Fruit fly (Drosophila melanogaster) whole organism, embryonic: ENCODE results near the gene ND-SGDH.

Experiments used
- Abd-B ChIP-seq: fragments of 200-800 bp; sonication (Bioruptor generic); optimal IDR thresholded peaks from 2 replicates; lab custom pipeline; 2018; ENCODE audit warnings: missing biosample characterization, mild to moderate bottlenecking, missing genetic modification characterization, moderate library complexity
- CG10462 ChIP-seq: fragments of 200-800 bp; sonication (Bioruptor generic); optimal IDR thresholded peaks from 2 replicates; lab custom pipeline; 2016; ENCODE audit warnings: missing biosample characterization, missing genetic modification characterization
- CG15479 ChIP-seq: fragments of 200-800 bp; sonication (Bioruptor generic); optimal IDR thresholded peaks from 3 replicates; lab custom pipeline; 2019; ENCODE audit warnings: missing biosample characterization, mild to moderate bottlenecking, missing genetic modification characterization, moderate library complexity
- CG17328 ChIP-seq: fragments of 200-800 bp; sonication (Bioruptor generic); IDR thresholded peaks from 2 replicates; pipeline ENCODE4 v1.3.6; 2022; ENCODE audit warnings: missing biosample characterization, missing genetic modification characterization
- CG18599 ChIP-seq: fragments of 200-800 bp; sonication (Bioruptor generic); optimal IDR thresholded peaks from 3 replicates; lab custom pipeline; 2017; ENCODE audit warnings: missing biosample characterization, missing genetic modification characterization, mild to moderate bottlenecking, moderate library complexity, missing genetic modification reagents
- CG32532 ChIP-seq: fragments of 200-800 bp; sonication (Bioruptor generic); IDR thresholded peaks from 2 replicates; pipeline ENCODE4 v1.3.6; 2022; ENCODE audit warnings: missing biosample characterization, missing genetic modification characterization
- CG33213 ChIP-seq: fragments of 200-800 bp; sonication (Bioruptor generic); optimal IDR thresholded peaks from 3 replicates; lab custom pipeline; 2016; ENCODE audit warnings: missing biosample characterization, missing genetic modification characterization
- CG4360 ChIP-seq: fragments of 200-800 bp; sonication (Bioruptor generic); IDR thresholded peaks from 2 replicates; pipeline ENCODE4 v1.3.6; 2022; ENCODE audit warnings: missing biosample characterization, missing genetic modification characterization
- CG4854 ChIP-seq: fragments of 200-800 bp; sonication (Bioruptor generic); optimal IDR thresholded peaks from 2 replicates; lab custom pipeline; 2016; ENCODE audit warnings: missing biosample characterization, missing genetic modification characterization, inconsistent platforms
- CG6813 ChIP-seq: fragments of 200-800 bp; sonication (Bioruptor generic); optimal IDR thresholded peaks from 2 replicates; lab custom pipeline; 2017; ENCODE audit warnings: missing biosample characterization, missing genetic modification characterization, mild to moderate bottlenecking, moderate library complexity, missing genetic modification reagents
- CG7928 ChIP-seq: fragments of 200-800 bp; sonication (Bioruptor generic); optimal IDR thresholded peaks from 2 replicates; lab custom pipeline; 2017; ENCODE audit warnings: missing biosample characterization, mild to moderate bottlenecking, missing genetic modification characterization
- CG9215 ChIP-seq: fragments of 200-800 bp; sonication (Bioruptor generic); IDR thresholded peaks from 2 replicates; pipeline ENCODE4 v1.3.6; 2022; ENCODE audit warnings: missing biosample characterization, missing genetic modification characterization
- CG9437 ChIP-seq: fragments of 200-800 bp; sonication (Bioruptor generic); optimal IDR thresholded peaks from 2 replicates; lab custom pipeline; 2018; ENCODE audit warnings: missing biosample characterization, mild to moderate bottlenecking, missing genetic modification characterization
- Chrac-16 ChIP-seq: fragments of 200-800 bp; sonication (Bioruptor generic); optimal IDR thresholded peaks from 3 replicates; lab custom pipeline; 2016; ENCODE audit warnings: missing biosample characterization, missing genetic modification characterization
- E2f2 ChIP-seq: fragments of 200-800 bp; sonication (Bioruptor generic); IDR thresholded peaks from 2 replicates; pipeline ENCODE4 v1.3.6; 2022; ENCODE audit warnings: missing biosample characterization, missing genetic modification characterization
- Eip74EF ChIP-seq, 2 experiments: fragments of 200-800 bp in 1 of 2; fragments of >200 bp in 1 of 2; sonication (Bioruptor generic) in 1 of 2; optimal IDR thresholded peaks; 2 replicates each; lab custom pipeline; 2017 to 2019; ENCODE audit warnings: missing biosample characterization in 2 of 2, missing genetic modification characterization in 2 of 2, mild to moderate bottlenecking in 1 of 2, moderate library complexity in 1 of 2
- Fer2 ChIP-seq: fragments of 200-800 bp; sonication (Bioruptor generic); optimal IDR thresholded peaks from 2 replicates; lab custom pipeline; 2018; ENCODE audit warnings: missing biosample characterization, mild to moderate bottlenecking, missing genetic modification characterization, moderate library complexity
- HLHmδ ChIP-seq: fragments of 200-800 bp; sonication (Bioruptor generic); optimal IDR thresholded peaks from 2 replicates; lab custom pipeline; 2018; ENCODE audit warnings: missing biosample characterization, mild to moderate bottlenecking, missing genetic modification characterization, moderate library complexity
- HmgZ ChIP-seq: fragments of 200-800 bp; sonication (Bioruptor generic); optimal IDR thresholded peaks from 2 replicates; lab custom pipeline; 2018; ENCODE audit warnings: missing biosample characterization, mild to moderate bottlenecking, missing genetic modification characterization
- Hsf ChIP-seq: fragments of 200-800 bp; sonication (Bioruptor generic); optimal IDR thresholded peaks from 3 replicates; lab custom pipeline; 2016; ENCODE audit warnings: missing biosample characterization, missing genetic modification characterization
- MBD-R2 ChIP-seq: fragments of 200-800 bp; sonication (Bioruptor generic); IDR thresholded peaks from 2 replicates; pipeline ENCODE4 v1.3.6; 2022; ENCODE audit warnings: missing biosample characterization, missing genetic modification characterization
- Oaz ChIP-seq: fragments of 200-800 bp; sonication (Bioruptor generic); IDR thresholded peaks from 2 replicates; pipeline ENCODE4 v1.3.6; 2022; ENCODE audit warnings: missing biosample characterization, missing genetic modification characterization
- TFAM ChIP-seq: fragments of 200-800 bp; sonication (Bioruptor generic); optimal IDR thresholded peaks from 2 replicates; lab custom pipeline; 2017; ENCODE audit warnings: missing biosample characterization, missing genetic modification characterization, inconsistent platforms
- ab ChIP-seq: fragments of 200-800 bp; sonication (Bioruptor generic); optimal IDR thresholded peaks from 2 replicates; lab custom pipeline; 2016; ENCODE audit warnings: missing biosample characterization, missing genetic modification characterization
- ac ChIP-seq: fragments of 200-800 bp; sonication (Bioruptor generic); optimal IDR thresholded peaks from 3 replicates; lab custom pipeline; 2017; ENCODE audit warnings: missing biosample characterization, mild to moderate bottlenecking, missing genetic modification characterization
- chm ChIP-seq: fragments of 200-800 bp; sonication (Bioruptor generic); IDR thresholded peaks from 2 replicates; pipeline ENCODE4 v1.3.6; 2022; ENCODE audit warnings: missing biosample characterization, missing genetic modification characterization
- chn ChIP-seq: fragments of 200-800 bp; sonication (Bioruptor generic); optimal IDR thresholded peaks from 2 replicates; lab custom pipeline; 2016; ENCODE audit warnings: missing biosample characterization, missing genetic modification characterization
- dati ChIP-seq: fragments of 200-800 bp; sonication (Bioruptor generic); IDR thresholded peaks from 2 replicates; pipeline ENCODE4 v1.3.6; 2022; ENCODE audit warnings: missing biosample characterization, missing genetic modification characterization
- emc ChIP-seq: fragments of 200-800 bp; sonication (Bioruptor generic); optimal IDR thresholded peaks from 2 replicates; lab custom pipeline; 2016; ENCODE audit warnings: missing biosample characterization, missing genetic modification characterization
- hkb ChIP-seq, 2 experiments: fragments of 200-800 bp in 1 of 2; fragments of >200 bp in 1 of 2; sonication (Bioruptor generic) in 1 of 2; IDR thresholded peaks in 1 of 2; optimal IDR thresholded peaks in 1 of 2; 2 replicates each; pipeline versions ENCODE4 v1.3.6 to Lab custom; 2017 to 2022; ENCODE audit warnings: missing biosample characterization in 1 of 2, missing genetic modification characterization in 1 of 2
- insv ChIP-seq, 2 experiments: fragments of 200-800 bp; sonication (Bioruptor generic); optimal IDR thresholded peaks; 3 replicates each; lab custom pipeline; 2016 to 2018; ENCODE audit warnings: missing biosample characterization in 2 of 2, missing genetic modification characterization in 2 of 2
- jigr1 ChIP-seq: fragments of 200-800 bp; sonication (Bioruptor generic); IDR thresholded peaks from 3 replicates; pipeline ENCODE4 v1.3.6; 2022; ENCODE audit warnings: missing biosample characterization, missing genetic modification characterization
- jing ChIP-seq: fragments of 200-800 bp; sonication (Bioruptor generic); optimal IDR thresholded peaks from 2 replicates; lab custom pipeline; 2018; ENCODE audit warnings: missing biosample characterization, mild to moderate bottlenecking, missing genetic modification characterization
- luna ChIP-seq: fragments of 200-800 bp; sonication (Bioruptor generic); optimal IDR thresholded peaks from 2 replicates; lab custom pipeline; 2016; ENCODE audit warnings: missing biosample characterization, missing genetic modification characterization
- otp ChIP-seq: fragments of 200-800 bp; sonication (Bioruptor generic); IDR thresholded peaks from 3 replicates; pipeline ENCODE4, ENCODE4 v1.3.6; 2022; ENCODE audit warnings: missing biosample characterization, missing genetic modification characterization
- pfk ChIP-seq: fragments of 200-800 bp; sonication (Bioruptor generic); optimal IDR thresholded peaks from 2 replicates; lab custom pipeline; 2018; ENCODE audit warnings: missing biosample characterization, mild to moderate bottlenecking, missing genetic modification characterization, moderate library complexity
- psq ChIP-seq: fragments of 200-800 bp; sonication (Bioruptor generic); optimal IDR thresholded peaks from 2 replicates; lab custom pipeline; 2017; ENCODE audit warnings: missing biosample characterization, missing genetic modification characterization
- sc ChIP-seq, 3 experiments: fragments of >200 bp in 2 of 3; fragments of 200-800 bp in 1 of 3; sonication (Bioruptor generic) in 1 of 3; optimal IDR thresholded peaks; 2 replicates in 2 of 3; 3 replicates in 1 of 3; lab custom pipeline; 2017; ENCODE audit warnings: mild to moderate bottlenecking in 1 of 3, missing biosample characterization in 1 of 3, missing genetic modification characterization in 1 of 3, missing genetic modification reagents in 1 of 3
- slbo ChIP-seq: fragments of 200-800 bp; sonication (Bioruptor generic); IDR thresholded peaks from 2 replicates; pipeline ENCODE4 v1.3.6; 2022; ENCODE audit warnings: missing biosample characterization, missing genetic modification characterization
- tna ChIP-seq: fragments of 200-800 bp; sonication (Bioruptor generic); IDR thresholded peaks from 2 replicates; pipeline ENCODE4 v1.3.6; 2022; ENCODE audit warnings: missing biosample characterization, missing genetic modification characterization; ENCODE audit not compliant: partially characterized antibody
- tup ChIP-seq: fragments of 200-800 bp; sonication (Bioruptor generic); optimal IDR thresholded peaks from 2 replicates; lab custom pipeline; 2016; ENCODE audit warnings: missing biosample characterization, mild to moderate bottlenecking, missing genetic modification characterization, moderate library complexity
- yki ChIP-seq: fragments of >200 bp; optimal IDR thresholded peaks from 3 replicates; lab custom pipeline; 2018

The ND-SGDH gene

dm6 chr3L:12131918-12132317, 6.5 kb downstream of the ND-SGDH start, which contains the start of gene DEF8 (continued):
- TF ChIP-seq Hsf (peak; percentile 59), HmgZ (tag; lab: Kevin White, UChicago) (peak; percentile 81), CG17328 (GFP tag; lab: Robert Waterston, UW) (peak; percentile 93), CG9215 (peak; percentile 58), luna (GFP tag; lab: Kevin White, UChicago) (no peak), tup (GFP tag; lab: Kevin White, UChicago) (peak; percentile 20), ac (peak; percentile 25), CG33213 (GFP tag; lab: Kevin White, UChicago) (no peak), jing (GFP tag; lab: Kevin White, UChicago) (no peak), Abd-B (GFP tag; lab: Kevin White, UChicago) (no peak), pfk (GFP tag; lab: Kevin White, UChicago) (no peak), MBD-R2 (GFP tag; lab: Robert Waterston, UW) (peak; percentile 93), CG9437 (peak; percentile 81), otp (peak; percentile 65; the same call in 1 of the 3 replicates), CG4360 (GFP tag; lab: Robert Waterston, UW) (peak; percentile 30), CG18599 (peak; percentile 83), CG10462 (GFP tag; lab: Kevin White, UChicago) (peak; percentile 55), CG4854 (GFP tag; lab: Kevin White, UChicago) (no peak), psq (GFP tag; lab: Kevin White, UChicago) (peak; percentile 52), Eip74EF (GFP tag; optimal IDR thresholded peaks at IDR 0.05; lab: Kevin White, UChicago) (no peak), slbo (GFP tag; lab: Robert Waterston, UW) (peak; percentile 88), CG32532 (GFP tag; lab: Robert Waterston, UW) (peak; percentile 85), Fer2 (peak; percentile 59), chm (GFP tag; lab: Robert Waterston, UW) (peak; percentile 77), yki (no peak), emc (GFP tag; lab: Kevin White, UChicago) (no peak), Chrac-16 (peak; percentile 79), ab (GFP tag; lab: Kevin White, UChicago) (no peak), CG15479 (GFP tag; lab: Kevin White, UChicago) (no peak), HLHmδ (GFP tag; lab: Kevin White, UChicago) (no peak)

dm6 chr3L:12129111-12129510, 9.3 kb downstream of the ND-SGDH start, which contains the start of gene Lsp2:
TSS of gene Lsp2 (plus strand) at chr3L:12129393.
- no peak for TF ChIP-seq hkb (optimal IDR thresholded peaks at IDR 0.05; lab: Kevin White, UChicago)
- TF ChIP-seq hkb (GFP tag; IDR thresholded peaks at IDR 0.05; lab: Robert Waterston, UW), result no peak
- no peak for TF ChIP-seq CG10462 (GFP tag; lab: Kevin White, UChicago)
- no peak for TF ChIP-seq chn (GFP tag; lab: Kevin White, UChicago)
- no peak for TF ChIP-seq TFAM (GFP tag; lab: Kevin White, UChicago)
- no peak for TF ChIP-seq CG7928
- no peak for TF ChIP-seq CG9437
- TF ChIP-seq jigr1, result no peak
- no peak for TF ChIP-seq CG6813 (GFP tag; lab: Kevin White, UChicago)
- TF ChIP-seq Oaz (GFP tag; lab: Robert Waterston, UW), result no peak
- no peak for TF ChIP-seq tna
- TF ChIP-seq insv (GFP tag; optimal IDR thresholded peaks at IDR 0.05; lab: Kevin White, UChicago), result no peak
- TF ChIP-seq dati, result no peak
- TF ChIP-seq E2f2 (GFP tag; lab: Robert Waterston, UW), result no peak
- no peak for TF ChIP-seq sc (optimal IDR thresholded peaks at IDR 0.05; lab: Kevin White, UChicago)
- TF ChIP-seq sc (GFP tag; optimal IDR thresholded peaks at IDR 0.05; lab: Kevin White, UChicago), result no peak
